Worm (Caenorhabditis elegans): Measurements from ENCODE around the gene R01E6.2.

The R01E6.2 gene

ce11 chrX:13555098-13555497 is 11.2 kb downstream of the R01E6.2 start:
- TF ChIP-seq ceh-13 (GFP tag; optimal IDR thresholded peaks at IDR 0.05) (no peak), hnd-1 (tag; optimal IDR thresholded peaks at IDR 0.05) (no peak), F13C5.2 (tag; optimal IDR thresholded peaks at IDR 0.05) (no peak), pes-1 (GFP tag; IDR thresholded peaks at IDR 0.05) (no peak), tbx-37 (GFP tag; conservative IDR thresholded peaks at IDR 0.05) (no peak), sea-1 (GFP tag; conservative IDR thresholded peaks at IDR 0.05) (no peak), tra-4 (tag; optimal IDR thresholded peaks at IDR 0.05) (no peak), ceh-36 (tag; optimal IDR thresholded peaks at IDR 0.05) (no peak), hmbx-1 (tag; optimal IDR thresholded peaks at IDR 0.05) (no peak), tbx-11 (GFP tag; IDR thresholded peaks at IDR 0.05) (no peak), hmg-4 (GFP tag; optimal IDR thresholded peaks at IDR 0.05) (no peak), flt-1 (GFP tag; IDR thresholded peaks at IDR 0.05) (no peak), scrt-1 (GFP tag; IDR thresholded peaks at IDR 0.05) (no peak)

ce11 chrX:13550890-13551289 is 15.4 kb downstream of the R01E6.2 start, which contains the start of gene odr-1:
Gene odr-1 (minus strand): TSS chrX:13550990.
- TF ChIP-seq ets-7 (tag; optimal IDR thresholded peaks at IDR 0.05) (no peak), B0310.2 (tag; optimal IDR thresholded peaks at IDR 0.05) (no peak), ceh-36 (tag; optimal IDR thresholded peaks at IDR 0.05) (no peak), hmg-4 (GFP tag; optimal IDR thresholded peaks at IDR 0.05) (no peak), tbx-37 (GFP tag; conservative IDR thresholded peaks at IDR 0.05) (no peak), hnd-1 (tag; optimal IDR thresholded peaks at IDR 0.05) (no peak), ceh-13 (GFP tag; optimal IDR thresholded peaks at IDR 0.05) (no peak), ama-1 (optimal IDR thresholded peaks at IDR 0.05) (no peak), hmbx-1 (tag; optimal IDR thresholded peaks at IDR 0.05) (no peak), tbx-11 (GFP tag; IDR thresholded peaks at IDR 0.05) (no peak), pes-1 (GFP tag; IDR thresholded peaks at IDR 0.05) (no peak), flt-1 (GFP tag; IDR thresholded peaks at IDR 0.05) (no peak), sea-1 (GFP tag; conservative IDR thresholded peaks at IDR 0.05) (no peak)

- no peak for TF ChIP-seq tbx-37 (GFP tag; conservative IDR thresholded peaks at IDR 0.05)
These were observed 21.8 kb downstream of the R01E6.2 start for ce11 chrX:13544544-13545021.

- TF ChIP-seq hmg-4 (GFP tag; optimal IDR thresholded peaks at IDR 0.05) (no peak), tbx-11 (GFP tag; IDR thresholded peaks at IDR 0.05) (no peak), scrt-1 (GFP tag; IDR thresholded peaks at IDR 0.05) (no peak), tra-4 (tag; optimal IDR thresholded peaks at IDR 0.05) (no peak), B0310.2 (tag; optimal IDR thresholded peaks at IDR 0.05) (no peak), ceh-13 (GFP tag; optimal IDR thresholded peaks at IDR 0.05) (no peak), F13C5.2 (tag; optimal IDR thresholded peaks at IDR 0.05) (no peak), ets-7 (tag; optimal IDR thresholded peaks at IDR 0.05) (no peak), tbx-37 (GFP tag; conservative IDR thresholded peaks at IDR 0.05) (no peak), pes-1 (GFP tag; IDR thresholded peaks at IDR 0.05) (no peak), sea-1 (GFP tag; conservative IDR thresholded peaks at IDR 0.05) (no peak), hmbx-1 (tag; optimal IDR thresholded peaks at IDR 0.05) (no peak), hnd-1 (tag; optimal IDR thresholded peaks at IDR 0.05) (no peak), ceh-36 (tag; optimal IDR thresholded peaks at IDR 0.05) (no peak), aly-1 (tag; optimal IDR thresholded peaks at IDR 0.05) (no peak), flt-1 (GFP tag; IDR thresholded peaks at IDR 0.05) (no peak), ama-1 (optimal IDR thresholded peaks at IDR 0.05) (no peak)
These were observed 23.0 kb downstream of the R01E6.2 start for ce11 chrX:13543350-13543749.

- TF ChIP-seq hnd-1 (tag; optimal IDR thresholded peaks at IDR 0.05): no peak
- no peak for TF ChIP-seq sea-1 (GFP tag; conservative IDR thresholded peaks at IDR 0.05)
- no peak for TF ChIP-seq F13C5.2 (tag; optimal IDR thresholded peaks at IDR 0.05)
- no peak for TF ChIP-seq aly-1 (tag; optimal IDR thresholded peaks at IDR 0.05)
- TF ChIP-seq tbx-37 (GFP tag; conservative IDR thresholded peaks at IDR 0.05): no peak
- TF ChIP-seq hmbx-1 (tag; optimal IDR thresholded peaks at IDR 0.05): no peak
- TF ChIP-seq scrt-1 (GFP tag; IDR thresholded peaks at IDR 0.05): no peak
- no peak for TF ChIP-seq ceh-13 (GFP tag; optimal IDR thresholded peaks at IDR 0.05)
- TF ChIP-seq tbx-11 (GFP tag; IDR thresholded peaks at IDR 0.05): no peak
- no peak for TF ChIP-seq ets-7 (tag; optimal IDR thresholded peaks at IDR 0.05)
- TF ChIP-seq pes-1 (GFP tag; IDR thresholded peaks at IDR 0.05): no peak
- TF ChIP-seq hmg-4 (GFP tag; optimal IDR thresholded peaks at IDR 0.05): no peak
- no peak for TF ChIP-seq tra-4 (tag; optimal IDR thresholded peaks at IDR 0.05)
- no peak for TF ChIP-seq ceh-36 (tag; optimal IDR thresholded peaks at IDR 0.05)
These were observed 23.6 kb downstream of the R01E6.2 start for ce11 chrX:13542757-13543156.

ce11 chrX:13542236-13542635 is 24.1 kb downstream of the R01E6.2 start, which contains the start of gene cah-4:
Gene cah-4 (plus strand): TSS chrX:13542574.
- TF ChIP-seq ama-1 (optimal IDR thresholded peaks at IDR 0.05) (no peak), hnd-1 (tag; optimal IDR thresholded peaks at IDR 0.05) (no peak), B0310.2 (tag; optimal IDR thresholded peaks at IDR 0.05) (no peak), ets-7 (tag; optimal IDR thresholded peaks at IDR 0.05) (no peak), ceh-13 (GFP tag; optimal IDR thresholded peaks at IDR 0.05) (no peak), hmbx-1 (tag; optimal IDR thresholded peaks at IDR 0.05) (no peak), aly-1 (tag; optimal IDR thresholded peaks at IDR 0.05) (no peak), sea-1 (GFP tag; conservative IDR thresholded peaks at IDR 0.05) (no peak), tbx-37 (GFP tag; conservative IDR thresholded peaks at IDR 0.05) (no peak), F13C5.2 (tag; optimal IDR thresholded peaks at IDR 0.05) (no peak), hmg-4 (GFP tag; optimal IDR thresholded peaks at IDR 0.05) (no peak), tra-4 (tag; optimal IDR thresholded peaks at IDR 0.05) (no peak), scrt-1 (GFP tag; IDR thresholded peaks at IDR 0.05) (no peak), flt-1 (GFP tag; IDR thresholded peaks at IDR 0.05) (no peak), tbx-11 (GFP tag; IDR thresholded peaks at IDR 0.05) (no peak), pes-1 (GFP tag; IDR thresholded peaks at IDR 0.05) (no peak), ceh-36 (tag; optimal IDR thresholded peaks at IDR 0.05) (no peak)

ce11 chrX:13541335-13541734 is 25.0 kb downstream of the R01E6.2 start:
- TF ChIP-seq tra-4 (tag; optimal IDR thresholded peaks at IDR 0.05) (no peak), tbx-37 (GFP tag; conservative IDR thresholded peaks at IDR 0.05) (no peak), tbx-11 (GFP tag; IDR thresholded peaks at IDR 0.05) (no peak), ceh-13 (GFP tag; optimal IDR thresholded peaks at IDR 0.05) (no peak), flt-1 (GFP tag; IDR thresholded peaks at IDR 0.05) (no peak), aly-1 (tag; optimal IDR thresholded peaks at IDR 0.05) (no peak), F13C5.2 (tag; optimal IDR thresholded peaks at IDR 0.05) (no peak), hnd-1 (tag; optimal IDR thresholded peaks at IDR 0.05) (no peak), B0310.2 (tag; optimal IDR thresholded peaks at IDR 0.05) (no peak), hmg-4 (GFP tag; optimal IDR thresholded peaks at IDR 0.05) (no peak), hmbx-1 (tag; optimal IDR thresholded peaks at IDR 0.05) (no peak), scrt-1 (GFP tag; IDR thresholded peaks at IDR 0.05) (no peak), pes-1 (GFP tag; IDR thresholded peaks at IDR 0.05) (no peak), sea-1 (GFP tag; conservative IDR thresholded peaks at IDR 0.05) (no peak)

Measured in whole organism, early embryonic.